Worm (Caenorhabditis elegans) whole organism, L4 larva: ENCODE measurements around the gene rme-4.

ENCODE experiments used
- ama-1 ChIP-seq: fragments of 150-350 bp; optimal IDR thresholded peaks from 2 replicates; lab custom pipeline; 2014; ENCODE audit warnings: inconsistent platforms, mixed read lengths
- snpc-4 ChIP-seq: fragments of 150-350 bp; optimal IDR thresholded peaks from 2 replicates; lab custom pipeline; 2014; ENCODE audit warnings: missing biosample characterization, missing genetic modification characterization

DNA sequence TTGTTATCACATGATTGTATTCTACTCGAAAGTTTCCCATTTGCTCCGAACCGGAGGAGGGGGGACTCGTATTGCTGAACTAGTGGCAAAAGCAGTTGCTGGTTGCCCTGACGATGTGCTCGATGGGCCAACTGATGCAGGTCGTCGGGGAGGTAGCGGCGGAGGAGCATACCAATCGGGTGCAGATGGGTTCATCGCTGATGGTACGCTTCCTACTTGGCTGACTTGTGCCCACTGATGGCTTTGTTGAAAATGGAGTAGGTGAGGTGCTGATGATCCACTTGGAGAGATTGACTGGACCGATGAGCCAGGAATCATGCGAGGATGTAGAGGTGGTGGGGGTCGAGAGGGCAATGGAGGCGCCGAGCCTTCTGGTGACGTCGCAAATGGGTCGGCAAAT lies 6.1 kb downstream of the rme-4 start:
- TF ChIP-seq snpc-4 (tag; lab: Kevin White, UChicago) (no peak), ama-1 (lab: Kevin White, UChicago) (no peak)
